Fruit fly (Drosophila melanogaster): Measurements from ENCODE around the gene CG9784.

The CG9784 gene

DNA sequence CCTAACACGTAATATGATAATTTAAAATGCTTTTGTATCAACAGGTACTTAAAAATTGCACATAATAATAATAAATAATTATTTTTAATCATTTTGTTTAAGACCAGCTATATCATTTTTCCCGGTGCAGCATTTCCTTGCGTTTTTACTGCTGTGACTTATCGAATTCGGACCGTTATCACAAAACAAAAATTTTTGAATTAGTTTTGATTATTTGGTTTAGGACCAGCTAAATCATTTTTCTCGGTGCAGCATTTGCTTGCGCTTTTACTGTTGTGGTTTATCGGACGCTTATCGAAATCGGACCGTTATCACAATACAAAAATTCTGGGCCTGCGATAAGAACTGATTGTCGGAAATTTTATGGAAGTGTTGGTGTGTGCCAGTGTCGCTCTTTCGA is 46.4 kb downstream of the CG9784 start (continued):
- TF ChIP-seq sna (GFP tag; IDR thresholded peaks at IDR 0.05; ENCODE audit: partially characterized antibody): no peak
- TF ChIP-seq Optix (GFP tag; IDR thresholded peaks at IDR 0.05): no peak; the same call in none of the 3 replicates
- TF ChIP-seq CG11723 (GFP tag; optimal IDR thresholded peaks at IDR 0.05): peak; percentile 67
- peak; percentile 86 for TF ChIP-seq slbo (GFP tag; IDR thresholded peaks at IDR 0.05)
- no peak for TF ChIP-seq slp2 (GFP tag; optimal IDR thresholded peaks at IDR 0.05)
- peak; percentile 39 for TF ChIP-seq CG13624 (GFP tag; optimal IDR thresholded peaks at IDR 0.05)
- TF ChIP-seq CG3726 (GFP tag; IDR thresholded peaks at IDR 0.05): no peak
- TF ChIP-seq Sin3A (optimal IDR thresholded peaks at IDR 0.05): peak; percentile 2
- TF ChIP-seq CG14710 (tag; optimal IDR thresholded peaks at IDR 0.05): peak; percentile 69
- peak; percentile 61 for TF ChIP-seq Mad (GFP tag; optimal IDR thresholded peaks at IDR 0.05)
- no peak for TF ChIP-seq tx (GFP tag; optimal IDR thresholded peaks at IDR 0.05)
- TF ChIP-seq unc-4 (GFP tag; IDR thresholded peaks at IDR 0.05; ENCODE audit: partially characterized antibody): no peak
- TF ChIP-seq CG2889 (GFP tag; IDR thresholded peaks at IDR 0.05): 0 out of 3 replicates have a peak, but pooled peaks have one; percentile 19
- TF ChIP-seq CG10431 (GFP tag; optimal IDR thresholded peaks at IDR 0.05): peak; percentile 17
- TF ChIP-seq hth (optimal IDR thresholded peaks at IDR 0.05): no peak
- TF ChIP-seq wdn (GFP tag; IDR thresholded peaks at IDR 0.05): peak; percentile 55; the same call in 1 of the 2 replicates
- peak; percentile 43 for TF ChIP-seq pum (GFP tag; optimal IDR thresholded peaks at IDR 0.05)
- peak; percentile 74 for TF ChIP-seq org-1 (GFP tag; optimal IDR thresholded peaks at IDR 0.05)
- peak; percentile 83 for TF ChIP-seq nmo (GFP tag; optimal IDR thresholded peaks at IDR 0.05)
- peak; percentile 2 for TF ChIP-seq ash1 (GFP tag; optimal IDR thresholded peaks at IDR 0.05)
- peak; percentile 88 for TF ChIP-seq CG31441 (GFP tag; IDR thresholded peaks at IDR 0.05)
- TF ChIP-seq Neu2 (GFP tag; optimal IDR thresholded peaks at IDR 0.05; ENCODE audit: borderline replicate concordance): no peak
- peak; percentile 10 for TF ChIP-seq B-H2 (GFP tag; optimal IDR thresholded peaks at IDR 0.05)
- peak; percentile 28; the same call in 1 of the 2 replicates for TF ChIP-seq wor (GFP tag; IDR thresholded peaks at IDR 0.05)
- peak; percentile 84 for TF ChIP-seq HHEX (GFP tag; optimal IDR thresholded peaks at IDR 0.05)
- peak; percentile 56 for TF ChIP-seq CG17802 (tag; optimal IDR thresholded peaks at IDR 0.05)
- TF ChIP-seq Xrp1 (GFP tag; IDR thresholded peaks at IDR 0.05): peak; percentile 87
- TF ChIP-seq pzg (GFP tag; optimal IDR thresholded peaks at IDR 0.05): no peak
- peak; percentile 70 for TF ChIP-seq CG12942 (GFP tag; optimal IDR thresholded peaks at IDR 0.05)
- TF ChIP-seq Lhr (GFP tag; optimal IDR thresholded peaks at IDR 0.05): peak; percentile 42
- TF ChIP-seq CG9609 (GFP tag; optimal IDR thresholded peaks at IDR 0.05): peak; percentile 58
- TF ChIP-seq shn (GFP tag; optimal IDR thresholded peaks at IDR 0.05): peak; percentile 11
- TF ChIP-seq CG7745 (tag; optimal IDR thresholded peaks at IDR 0.05): peak; percentile 25
- no peak for TF ChIP-seq psq (GFP tag; optimal IDR thresholded peaks at IDR 0.05)
- peak; percentile 83 for TF ChIP-seq CG6813 (GFP tag; optimal IDR thresholded peaks at IDR 0.05)
- peak; percentile 74 for TF ChIP-seq Ptx1 (GFP tag; IDR thresholded peaks at IDR 0.05)
- TF ChIP-seq CG15514 (GFP tag; optimal IDR thresholded peaks at IDR 0.05): peak; percentile 77
- peak; percentile 19 for TF ChIP-seq CG15073 (GFP tag; optimal IDR thresholded peaks at IDR 0.05)
- TF ChIP-seq unpg (GFP tag; optimal IDR thresholded peaks at IDR 0.05): peak; percentile 90
- peak; percentile 81 for TF ChIP-seq D19A (tag; optimal IDR thresholded peaks at IDR 0.05)
- TF ChIP-seq Ada2b (GFP tag; IDR thresholded peaks at IDR 0.05): peak; percentile 66
- peak; percentile 70; the same call in 1 of the 2 replicates for TF ChIP-seq HLH3B (GFP tag; IDR thresholded peaks at IDR 0.05)
- TF ChIP-seq CG4282 (GFP tag; optimal IDR thresholded peaks at IDR 0.05): no peak
- TF ChIP-seq Fer3 (tag; optimal IDR thresholded peaks at IDR 0.05): peak; percentile 83
- no peak for TF ChIP-seq CG2129 (GFP tag; IDR thresholded peaks at IDR 0.05; ENCODE audit: partially characterized antibody)
- peak; percentile 86 for TF ChIP-seq caup (GFP tag; optimal IDR thresholded peaks at IDR 0.05; ENCODE audit: severe bottlenecking)
- peak; percentile 65 for TF ChIP-seq NFAT (GFP tag; IDR thresholded peaks at IDR 0.05)
- peak; percentile 84 for TF ChIP-seq ATbp (GFP tag; optimal IDR thresholded peaks at IDR 0.05)
- peak; percentile 87 for TF ChIP-seq CG30403 (GFP tag; optimal IDR thresholded peaks at IDR 0.05)
- TF ChIP-seq CG34224 (GFP tag; IDR thresholded peaks at IDR 0.05; ENCODE audit: partially characterized antibody): no peak
- 0 out of 2 replicates have a peak, but pooled peaks have one; percentile 19 for TF ChIP-seq peb (GFP tag; IDR thresholded peaks at IDR 0.05)
